Fruit fly (Drosophila melanogaster): Measurements from ENCODE around the gene S6k.

The S6k gene

DNA sequence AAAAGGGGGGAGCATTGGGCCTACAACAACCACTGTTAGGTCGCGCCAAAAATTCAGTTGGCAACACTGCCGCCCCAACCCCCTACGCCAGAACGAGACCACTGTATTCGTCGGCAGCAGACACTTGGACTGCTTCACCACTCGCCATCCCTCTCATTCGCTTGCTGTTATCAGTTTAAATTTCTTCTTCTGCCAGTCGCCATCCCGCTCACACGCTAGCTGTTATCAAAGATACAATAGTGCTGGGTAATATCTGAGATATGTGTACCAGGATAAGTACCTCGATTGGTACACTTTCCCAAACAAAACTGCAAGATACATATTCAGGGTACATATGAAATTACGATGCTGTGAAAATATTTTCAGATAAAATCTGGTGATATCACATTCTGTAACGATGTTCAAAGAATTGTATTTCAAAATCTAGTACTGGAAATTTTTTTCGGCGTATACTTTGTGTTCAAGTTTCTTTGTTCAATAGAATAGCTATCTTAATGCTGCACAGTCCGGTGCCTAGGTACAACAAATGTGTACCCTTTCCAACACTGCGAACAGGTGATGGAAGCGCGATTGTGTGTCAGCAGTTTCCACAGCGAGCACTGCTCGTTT is 39.8 kb downstream of the S6k start (continued):
- peak; percentile 84 for TF ChIP-seq CG7839 (tag; optimal IDR thresholded peaks at IDR 0.05)
- peak; percentile 69 for TF ChIP-seq lmd (GFP tag; IDR thresholded peaks at IDR 0.05)
- TF ChIP-seq peb (GFP tag; IDR thresholded peaks at IDR 0.05): peak; percentile 48; the same call in 1 of the 2 replicates
- no peak for TF ChIP-seq dan (GFP tag; IDR thresholded peaks at IDR 0.05)
- TF ChIP-seq disco-r (GFP tag; optimal IDR thresholded peaks at IDR 0.05): peak; percentile 63
- TF ChIP-seq CG4730 (GFP tag; IDR thresholded peaks at IDR 0.05): peak; percentile 31; the same call in 1 of the 2 replicates
- TF ChIP-seq CG33213 (GFP tag; optimal IDR thresholded peaks at IDR 0.05): peak; percentile 65
- peak; percentile 59 for TF ChIP-seq Deaf1 (tag; optimal IDR thresholded peaks at IDR 0.05)
- TF ChIP-seq sd (tag; optimal IDR thresholded peaks at IDR 0.05): peak; percentile 63
- no peak for TF ChIP-seq pita (GFP tag; optimal IDR thresholded peaks at IDR 0.05)
- peak; percentile 80 for TF ChIP-seq E2f1 (GFP tag; IDR thresholded peaks at IDR 0.05)
- peak; percentile 71 for TF ChIP-seq D19B (GFP tag; optimal IDR thresholded peaks at IDR 0.05)
- TF ChIP-seq Elba2 (GFP tag; optimal IDR thresholded peaks at IDR 0.05): peak; percentile 10
- peak; percentile 86 for TF ChIP-seq CG9727 (GFP tag; optimal IDR thresholded peaks at IDR 0.05)
- peak; percentile 82 for TF ChIP-seq CG4424 (GFP tag; optimal IDR thresholded peaks at IDR 0.05)
- TF ChIP-seq lab (GFP tag; optimal IDR thresholded peaks at IDR 0.05): no peak
- peak; percentile 68 for TF ChIP-seq CG1647 (GFP tag; optimal IDR thresholded peaks at IDR 0.05)
- TF ChIP-seq MBD-R2 (GFP tag; IDR thresholded peaks at IDR 0.05): peak; percentile 44; the same call in 1 of the 2 replicates
- TF ChIP-seq jing (GFP tag; optimal IDR thresholded peaks at IDR 0.05): peak; percentile 38
- peak; percentile 82 for TF ChIP-seq Atf6 (GFP tag; IDR thresholded peaks at IDR 0.05)
- peak; percentile 87 for TF ChIP-seq Oli (tag; optimal IDR thresholded peaks at IDR 0.05)
- peak; percentile 85 for TF ChIP-seq Atf-2 (GFP tag; optimal IDR thresholded peaks at IDR 0.05)
- TF ChIP-seq Ada2b (GFP tag; IDR thresholded peaks at IDR 0.05): peak; percentile 73
- TF ChIP-seq wor (GFP tag; IDR thresholded peaks at IDR 0.05): peak; percentile 50
- TF ChIP-seq ro (GFP tag; IDR thresholded peaks at IDR 0.05): no peak
- TF ChIP-seq CG2875 (GFP tag; optimal IDR thresholded peaks at IDR 0.05): peak; percentile 45
- peak; percentile 91 for TF ChIP-seq Hmr (GFP tag; optimal IDR thresholded peaks at IDR 0.05)
- TF ChIP-seq CG7928 (GFP tag; optimal IDR thresholded peaks at IDR 0.05): peak; percentile 59
- no peak for TF ChIP-seq H15 (GFP tag; IDR thresholded peaks at IDR 0.05)
- TF ChIP-seq Med (GFP tag): peak; percentile 97
- peak; percentile 59 for TF ChIP-seq vvl (GFP tag; IDR thresholded peaks at IDR 0.05)
- TF ChIP-seq CG7357 (GFP tag; IDR thresholded peaks at IDR 0.05): peak; percentile 33; the same call in 1 of the 3 replicates
- peak; percentile 75 for TF ChIP-seq p53 (GFP tag; optimal IDR thresholded peaks at IDR 0.05)
- TF ChIP-seq inv (GFP tag; IDR thresholded peaks at IDR 0.05; ENCODE audit: partially characterized antibody): no peak
- peak; percentile 73 for TF ChIP-seq CG4820 (GFP tag; optimal IDR thresholded peaks at IDR 0.05)
- TF ChIP-seq tx (GFP tag; optimal IDR thresholded peaks at IDR 0.05): peak; percentile 88
- TF ChIP-seq CG3995 (GFP tag; optimal IDR thresholded peaks at IDR 0.05): peak; percentile 50
- peak; percentile 46; the same call in 1 of the 2 replicates for TF ChIP-seq nerfin-2 (GFP tag; IDR thresholded peaks at IDR 0.05; ENCODE audit: partially characterized antibody)
- TF ChIP-seq CG10959 (GFP tag; IDR thresholded peaks at IDR 0.05): no peak
- TF ChIP-seq mirr (GFP tag; optimal IDR thresholded peaks at IDR 0.05): peak; percentile 88
- peak; percentile 71 for TF ChIP-seq HLHmδ (GFP tag; optimal IDR thresholded peaks at IDR 0.05)
- TF ChIP-seq CG3281 (GFP tag; optimal IDR thresholded peaks at IDR 0.05): peak; percentile 91
- peak; percentile 84 for TF ChIP-seq CG14710 (tag; optimal IDR thresholded peaks at IDR 0.05)
- no peak for TF ChIP-seq sqz (GFP tag; optimal IDR thresholded peaks at IDR 0.05)
- peak; percentile 77 for TF ChIP-seq Adf1 (GFP tag; IDR thresholded peaks at IDR 0.05)
- peak; percentile 72 for TF ChIP-seq salm (tag; optimal IDR thresholded peaks at IDR 0.05)
- peak; percentile 91 for TF ChIP-seq shn (GFP tag; optimal IDR thresholded peaks at IDR 0.05)
- TF ChIP-seq CG8944 (GFP tag; optimal IDR thresholded peaks at IDR 0.05): peak; percentile 77
- no peak for TF ChIP-seq cad (GFP tag; optimal IDR thresholded peaks at IDR 0.05)
- peak; percentile 77 for TF ChIP-seq kni (GFP tag; optimal IDR thresholded peaks at IDR 0.05)
- peak; percentile 64 for TF ChIP-seq CG31388 (GFP tag; optimal IDR thresholded peaks at IDR 0.05)

All from whole organism, embryonic.